Fruit fly (Drosophila melanogaster): ENCODE measurements around the gene CG31715.

Gene CG31715

DNA sequence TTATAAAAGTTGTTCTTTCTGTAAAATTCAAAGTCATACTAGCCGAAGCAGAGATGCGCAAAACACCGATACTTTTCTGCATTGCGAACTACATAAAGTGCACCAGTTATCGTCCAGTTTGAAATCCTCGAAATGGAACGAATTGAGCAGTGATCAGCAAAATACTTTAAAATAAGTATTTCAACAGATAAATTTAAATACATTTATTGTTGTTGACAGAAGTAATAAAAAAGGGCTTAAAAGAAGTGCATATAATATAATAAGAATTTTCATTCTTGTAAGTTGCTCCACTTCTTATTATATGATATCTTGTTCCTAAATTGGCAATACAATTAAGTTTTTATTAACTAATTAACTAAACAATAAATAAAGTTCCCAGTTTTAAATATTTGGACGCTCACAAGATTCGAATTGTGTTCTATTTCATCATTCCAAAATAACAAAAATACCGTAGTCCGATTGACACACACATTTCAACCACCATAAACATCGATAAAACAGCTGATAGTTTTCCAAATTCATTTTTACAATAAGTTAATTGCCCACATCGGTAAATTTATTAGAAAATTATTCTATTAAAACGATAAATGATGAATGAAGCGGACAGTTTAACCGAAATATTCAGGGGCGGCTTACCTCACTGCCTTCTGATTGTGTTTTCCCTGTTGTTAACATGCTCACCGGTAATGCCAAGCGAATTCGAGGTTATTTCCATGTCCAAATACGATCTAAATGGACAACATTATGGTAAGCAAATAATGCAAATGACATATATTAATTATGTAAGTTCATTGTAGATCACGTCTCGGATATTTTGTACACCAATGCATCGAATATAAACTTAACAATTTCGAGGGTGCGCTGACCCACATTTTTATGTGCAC, 26.8 kb upstream of the CG31715 start, which contains the start of the genes Usp14 and CG4972 (continued):
- TF ChIP-seq CHES-1-like (GFP tag; optimal IDR thresholded peaks at IDR 0.05): no peak
- no peak for TF ChIP-seq ara (GFP tag; IDR thresholded peaks at IDR 0.05)
- no peak for TF ChIP-seq CG15514 (GFP tag; optimal IDR thresholded peaks at IDR 0.05)
- no peak for TF ChIP-seq CG5245 (GFP tag; optimal IDR thresholded peaks at IDR 0.05)

DNA sequence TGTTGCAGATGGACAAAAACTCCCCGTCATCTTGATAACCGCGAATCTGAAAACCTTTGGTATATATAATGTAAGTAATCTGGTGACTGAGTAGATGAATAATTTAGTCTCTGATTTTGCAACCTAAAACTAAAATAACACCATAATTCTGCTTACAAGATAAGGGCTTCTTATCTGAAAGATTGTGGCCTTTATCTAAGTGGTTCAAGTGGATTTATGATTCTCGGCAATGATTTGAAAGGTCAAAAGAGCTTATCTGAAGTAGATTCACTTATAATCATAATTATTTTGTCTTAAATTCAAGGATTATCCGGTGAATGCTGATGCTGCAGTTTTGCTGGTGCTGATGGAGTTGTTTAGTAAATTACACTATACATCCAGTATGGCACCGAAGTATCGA, 25.5 kb upstream of the CG31715 start:
- TF ChIP-seq Hr78 (GFP tag; optimal IDR thresholded peaks at IDR 0.05) (peak in 1 of 2 experiments; percentile 55), chinmo (GFP tag; IDR thresholded peaks at IDR 0.05; ENCODE audit: partially characterized antibody) (0 out of 4 replicates have a peak, but pooled peaks have one; percentile 21), gcm2 (GFP tag; optimal IDR thresholded peaks at IDR 0.05) (no peak), onecut (GFP tag; IDR thresholded peaks at IDR 0.05) (no peak), sug (tag; optimal IDR thresholded peaks at IDR 0.05) (peak; percentile 16), crol (GFP tag; IDR thresholded peaks at IDR 0.05) (no peak), dmrt99B (tag; optimal IDR thresholded peaks at IDR 0.05) (no peak), Med (GFP tag) (peak; percentile 6), CG18262 (tag; optimal IDR thresholded peaks at IDR 0.05) (no peak), CG7987 (GFP tag; optimal IDR thresholded peaks at IDR 0.05) (no peak), lbe (GFP tag; optimal IDR thresholded peaks at IDR 0.05) (no peak), Bteb2 (GFP tag; optimal IDR thresholded peaks at IDR 0.05) (no peak), grn (GFP tag; optimal IDR thresholded peaks at IDR 0.05) (peak; percentile 45), CG31441 (GFP tag; IDR thresholded peaks at IDR 0.05) (no peak), CG34376 (GFP tag; optimal IDR thresholded peaks at IDR 0.05) (peak; percentile 82), mam (GFP tag; optimal IDR thresholded peaks at IDR 0.05) (no peak), ap (GFP tag; IDR thresholded peaks at IDR 0.05) (no peak), Eip74EF (GFP tag; optimal IDR thresholded peaks at IDR 0.05) (peak in 1 of 2 experiments; percentile 7), exex (tag; optimal IDR thresholded peaks at IDR 0.05) (peak; percentile 83), CG15479 (GFP tag; optimal IDR thresholded peaks at IDR 0.05) (peak; percentile 66), CoRest (tag; optimal IDR thresholded peaks at IDR 0.05) (no peak), CG3163 (GFP tag; optimal IDR thresholded peaks at IDR 0.05) (no peak), CG1792 (GFP tag; optimal IDR thresholded peaks at IDR 0.05) (no peak), eve (GFP tag; optimal IDR thresholded peaks at IDR 0.05) (peak in 1 of 2 experiments; percentile 46)

DNA sequence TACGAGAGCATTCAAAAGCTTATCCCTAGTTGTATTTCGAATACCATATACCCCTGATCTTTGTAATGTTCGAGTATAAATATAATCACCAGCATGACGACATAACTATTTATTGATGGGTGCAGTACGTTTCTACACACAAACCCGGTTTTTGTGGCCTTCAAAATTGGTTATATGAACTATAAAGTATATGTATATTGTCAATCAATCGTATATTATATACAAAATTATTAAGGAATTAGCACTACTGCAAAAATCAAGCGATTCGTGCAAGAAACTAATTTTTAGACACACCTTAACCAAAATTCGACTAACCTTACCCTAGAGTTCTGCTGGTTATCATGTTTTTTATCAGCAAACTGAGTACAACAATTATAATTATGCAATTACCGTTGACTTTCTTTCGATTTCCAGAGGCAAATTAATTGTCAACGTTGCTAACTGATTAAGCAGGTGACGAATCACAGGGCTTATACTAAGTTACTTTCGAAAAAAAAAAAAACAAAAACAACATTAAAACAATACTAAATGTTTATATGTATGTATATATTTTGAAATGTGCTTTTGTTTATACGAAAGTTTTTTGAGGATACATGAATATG, 21.1 kb upstream of the CG31715 start:
- peak; percentile 77 for TF ChIP-seq exex (tag; optimal IDR thresholded peaks at IDR 0.05)
- TF ChIP-seq pita (GFP tag; optimal IDR thresholded peaks at IDR 0.05): no peak
- no peak for TF ChIP-seq sens (GFP tag)
- TF ChIP-seq CG3726 (GFP tag; IDR thresholded peaks at IDR 0.05): no peak
- TF ChIP-seq D19B (GFP tag; optimal IDR thresholded peaks at IDR 0.05): peak; percentile 66
- no peak for TF ChIP-seq mld (GFP tag; IDR thresholded peaks at IDR 0.05; ENCODE audit: partially characterized antibody)
- TF ChIP-seq CG18764 (GFP tag; optimal IDR thresholded peaks at IDR 0.05): no peak
- TF ChIP-seq zfh2 (GFP tag; optimal IDR thresholded peaks at IDR 0.05): no peak
- no peak for TF ChIP-seq Aef1 (GFP tag; IDR thresholded peaks at IDR 0.05)
- no peak for TF ChIP-seq CG11085 (GFP tag; IDR thresholded peaks at IDR 0.05)
- TF ChIP-seq NK7.1 (GFP tag; optimal IDR thresholded peaks at IDR 0.05): no peak
- no peak for TF ChIP-seq CG6272 (GFP tag; IDR thresholded peaks at IDR 0.05)
- TF ChIP-seq CkIIα-i1 (GFP tag; IDR thresholded peaks at IDR 0.05): no peak
- no peak for TF ChIP-seq vfl (GFP tag; optimal IDR thresholded peaks at IDR 0.05)
- no peak for TF ChIP-seq slbo (GFP tag; IDR thresholded peaks at IDR 0.05)
- no peak for TF ChIP-seq CG17802 (tag; optimal IDR thresholded peaks at IDR 0.05)
- TF ChIP-seq Pdp1 (GFP tag; optimal IDR thresholded peaks at IDR 0.05): peak in 1 of 2 experiments; percentile 75
- TF ChIP-seq Doc3 (GFP tag; IDR thresholded peaks at IDR 0.05; ENCODE audit: partially characterized antibody): no peak
- no peak for TF ChIP-seq lola (GFP tag; optimal IDR thresholded peaks at IDR 0.05)
- no peak for TF ChIP-seq ash1 (GFP tag; optimal IDR thresholded peaks at IDR 0.05)
